Fruit fly (Drosophila melanogaster): ENCODE data around the gene CG34043.

CG34043 gene

DNA sequence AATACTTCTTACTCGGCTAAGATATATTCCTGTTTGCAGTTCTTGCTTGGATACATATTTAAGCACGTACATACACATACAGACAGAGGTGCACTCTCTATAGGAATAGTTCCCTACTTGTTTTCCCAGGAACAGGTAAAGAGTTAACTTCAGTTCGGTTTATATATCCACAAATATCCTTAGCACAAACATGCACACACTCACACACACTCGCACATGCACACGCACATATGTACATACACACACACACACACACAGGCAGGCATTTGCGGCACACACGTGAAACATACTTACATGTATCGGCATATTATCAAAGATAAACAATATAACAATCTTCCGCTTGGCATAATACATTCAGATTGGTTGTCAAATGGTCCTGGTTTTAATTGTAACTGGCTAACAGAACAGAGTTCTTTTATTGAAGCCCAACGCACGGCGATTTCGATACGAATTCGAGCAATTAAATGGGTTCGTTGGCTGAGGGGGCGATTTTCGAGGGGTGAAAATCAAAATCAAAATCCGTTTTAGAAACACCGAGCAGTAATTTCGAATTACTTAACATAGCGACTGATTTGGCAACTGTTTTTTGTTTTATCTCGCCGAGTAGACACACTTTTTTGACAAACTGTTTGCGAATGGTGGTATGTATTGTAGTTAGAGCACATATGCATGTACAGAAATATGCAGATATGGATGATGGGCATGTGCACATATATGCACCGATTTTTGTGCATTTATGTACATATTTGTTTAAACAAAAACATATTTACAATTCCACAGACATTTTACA is 20.5 kb downstream of the CG34043 start (continued):
- no peak for TF ChIP-seq HHEX (GFP tag; optimal IDR thresholded peaks at IDR 0.05)
- no peak for TF ChIP-seq CG6272 (GFP tag; IDR thresholded peaks at IDR 0.05)

DNA sequence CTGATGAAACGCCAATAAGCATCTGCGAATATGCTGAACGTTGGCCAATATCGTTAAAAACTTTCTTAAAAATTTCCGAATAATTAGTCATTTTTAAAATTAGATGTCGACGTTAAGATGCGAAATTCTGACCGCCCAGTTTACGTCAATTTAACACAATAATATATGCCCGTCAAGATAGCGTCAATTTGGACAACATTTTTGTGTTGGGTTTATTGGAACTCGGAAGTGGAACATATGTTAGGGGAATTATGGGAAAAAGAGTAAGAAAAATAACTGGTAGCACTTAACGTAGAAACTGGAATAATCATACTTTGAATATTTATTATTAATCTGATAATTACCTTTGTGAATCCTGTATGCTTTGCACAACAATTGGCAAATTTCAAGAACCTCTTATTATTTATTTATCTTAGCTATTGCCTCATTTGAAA is 24.9 kb downstream of the CG34043 start, which contains the start of gene CG5676:
CG5676 (minus strand) TSS at position 167 of the 434 bp plus-strand sequence.
- TF ChIP-seq CG8290 (GFP tag; optimal IDR thresholded peaks at IDR 0.05), result peak; percentile 14
- TF ChIP-seq CG8290 (tag; optimal IDR thresholded peaks at IDR 0.05), result no peak
- peak; percentile 46 for TF ChIP-seq YL-1 (GFP tag; optimal IDR thresholded peaks at IDR 0.05)
- peak; percentile 57 for TF ChIP-seq CG12659 (GFP tag; optimal IDR thresholded peaks at IDR 0.05)
- TF ChIP-seq MBD-R2 (GFP tag; IDR thresholded peaks at IDR 0.05), result peak; percentile 70
- peak; percentile 26; the same call in 1 of the 2 replicates for TF ChIP-seq Scr (GFP tag; IDR thresholded peaks at IDR 0.05; ENCODE audit: partially characterized antibody)
- peak; percentile 39 for TF ChIP-seq nmo (GFP tag; optimal IDR thresholded peaks at IDR 0.05)
- TF ChIP-seq bowl (GFP tag; IDR thresholded peaks at IDR 0.05), result no peak
- TF ChIP-seq fd96Cb (tag; optimal IDR thresholded peaks at IDR 0.05), result no peak
- peak; percentile 50; the same call in 1 of the 3 replicates for TF ChIP-seq row (GFP tag; IDR thresholded peaks at IDR 0.05)
- TF ChIP-seq CG12299 (tag; optimal IDR thresholded peaks at IDR 0.05), result no peak
- no peak for TF ChIP-seq yki (optimal IDR thresholded peaks at IDR 0.05)
- peak; percentile 36 for TF ChIP-seq CG7745 (tag; optimal IDR thresholded peaks at IDR 0.05)
- TF ChIP-seq pzg (GFP tag; optimal IDR thresholded peaks at IDR 0.05), result peak; percentile 71
- TF ChIP-seq Vsx1 (GFP tag; optimal IDR thresholded peaks at IDR 0.05), result no peak
- peak; percentile 5 for TF ChIP-seq cg (GFP tag; optimal IDR thresholded peaks at IDR 0.05)
- TF ChIP-seq CG30020 (tag; optimal IDR thresholded peaks at IDR 0.05), result peak; percentile 99
- peak in 1 of 2 experiments; percentile 45 for TF ChIP-seq eve (GFP tag; optimal IDR thresholded peaks at IDR 0.05)
- TF ChIP-seq zfh1 (GFP tag; IDR thresholded peaks at IDR 0.05), result no peak
- TF ChIP-seq CG11723 (GFP tag; optimal IDR thresholded peaks at IDR 0.05), result peak; percentile 51
- no peak for TF ChIP-seq psq (GFP tag; optimal IDR thresholded peaks at IDR 0.05)
- TF ChIP-seq CG18262 (tag; optimal IDR thresholded peaks at IDR 0.05), result peak; percentile 4
- no peak for TF ChIP-seq esg (GFP tag; conservative IDR thresholded peaks at IDR 0.05)
- TF ChIP-seq CG9437 (GFP tag; optimal IDR thresholded peaks at IDR 0.05), result peak; percentile 54
- TF ChIP-seq phol (tag; optimal IDR thresholded peaks at IDR 0.05), result peak; percentile 26
- peak; percentile 25 for TF ChIP-seq Dp (GFP tag; optimal IDR thresholded peaks at IDR 0.05)
- peak in 1 of 2 experiments; percentile 74 for TF ChIP-seq Pdp1 (GFP tag; optimal IDR thresholded peaks at IDR 0.05)
- peak; percentile 20; the same call in 1 of the 3 replicates for TF ChIP-seq CG6791 (GFP tag; IDR thresholded peaks at IDR 0.05; ENCODE audit: partially characterized antibody)
- TF ChIP-seq CG7271 (tag; optimal IDR thresholded peaks at IDR 0.05), result peak; percentile 23
- TF ChIP-seq CG10267 (tag; optimal IDR thresholded peaks at IDR 0.05), result peak; percentile 17
- TF ChIP-seq Med (GFP tag), result peak; percentile 59
- TF ChIP-seq CG1603 (tag; optimal IDR thresholded peaks at IDR 0.05), result peak; percentile 100
- no peak for TF ChIP-seq Taf1 (GFP tag; IDR thresholded peaks at IDR 0.05)
- TF ChIP-seq CG17802 (tag; optimal IDR thresholded peaks at IDR 0.05), result peak; percentile 86
- peak; percentile 90 for TF ChIP-seq CG1024 (GFP tag; IDR thresholded peaks at IDR 0.05)
- peak; percentile 52 for TF ChIP-seq stwl (tag; optimal IDR thresholded peaks at IDR 0.05)
- no peak for TF ChIP-seq pb (GFP tag; optimal IDR thresholded peaks at IDR 0.05)
- TF ChIP-seq jumu (GFP tag; optimal IDR thresholded peaks at IDR 0.05), result no peak
- peak; percentile 38 for TF ChIP-seq Sry-δ (GFP tag; optimal IDR thresholded peaks at IDR 0.05)
- TF ChIP-seq trem (tag; optimal IDR thresholded peaks at IDR 0.05), result peak; percentile 31
- TF ChIP-seq gfzf (GFP tag; optimal IDR thresholded peaks at IDR 0.05), result peak; percentile 39
- peak; percentile 19 for TF ChIP-seq Fer1 (GFP tag; optimal IDR thresholded peaks at IDR 0.05)
- TF ChIP-seq Jarid2 (GFP tag; optimal IDR thresholded peaks at IDR 0.05), result no peak
- no peak for TF ChIP-seq zen2 (GFP tag; IDR thresholded peaks at IDR 0.05; ENCODE audit: partially characterized antibody)
- TF ChIP-seq CG32772 (GFP tag; IDR thresholded peaks at IDR 0.05), result no peak
